Worm (Caenorhabditis elegans): ENCODE data around the gene T27A1.3.

Gene T27A1.3

DNA sequence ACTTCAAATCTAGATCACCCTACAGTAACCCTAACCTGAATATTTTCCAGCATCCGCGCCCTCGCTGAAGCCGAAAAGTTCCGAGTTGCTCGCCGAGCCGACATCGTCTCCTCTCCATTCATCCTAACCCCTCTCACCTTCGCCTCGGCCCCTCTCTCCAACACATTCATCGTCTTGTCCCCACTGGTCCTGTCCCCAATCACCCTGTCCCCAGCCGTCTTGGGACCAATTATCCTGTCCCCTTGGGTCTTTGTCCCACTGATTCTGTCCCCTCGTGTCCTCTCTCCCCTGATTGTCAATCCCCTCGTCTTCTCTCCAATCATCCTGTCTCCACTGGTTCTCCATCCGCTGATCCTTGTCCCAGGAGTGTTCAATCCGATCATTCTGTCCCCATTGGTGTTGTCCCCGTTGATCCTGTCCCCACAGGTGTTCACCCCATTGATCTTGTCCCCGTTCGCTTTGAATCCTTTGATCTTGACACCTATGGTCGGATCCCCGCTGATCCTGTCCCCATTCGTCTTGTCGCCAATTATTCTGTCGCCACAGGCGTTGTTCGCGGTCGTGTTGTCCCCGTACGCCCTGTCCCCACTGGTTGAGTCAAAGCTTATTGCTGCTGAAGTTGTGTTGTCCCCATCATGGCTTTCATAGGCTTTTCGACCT, 16.0 kb downstream of the T27A1.3 start, which contains the start of gene lips-7:
lips-7 (plus strand) TSS at position 610 of the 660 bp plus-strand sequence.
- peak; percentile 40 for TF ChIP-seq lsy-12 (tag; optimal IDR thresholded peaks at IDR 0.05)
- no peak for TF ChIP-seq tbx-2 (tag; optimal IDR thresholded peaks at IDR 0.05)

DNA sequence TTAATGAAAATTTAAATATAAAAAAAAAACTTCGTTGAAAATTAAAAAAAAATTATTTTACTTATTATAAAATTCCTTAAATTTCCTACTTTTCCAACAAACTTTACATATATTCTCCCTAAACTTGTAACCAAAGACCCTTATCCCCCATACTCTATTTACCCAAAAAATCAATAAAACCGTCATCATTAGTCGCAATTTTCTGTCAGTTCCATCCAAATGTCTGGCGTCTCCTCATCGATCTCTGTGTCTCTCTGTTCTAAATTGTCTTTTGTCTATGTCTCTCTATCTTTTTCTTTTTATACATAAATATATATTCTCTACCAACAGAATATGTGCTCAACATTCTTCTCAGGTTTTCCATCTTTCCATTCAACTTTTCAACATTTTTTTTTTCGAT, 20.0 kb downstream of the T27A1.3 start:
- TF ChIP-seq nhr-67 (tag; optimal IDR thresholded peaks at IDR 0.05) (no peak), nfya-1 (tag; optimal IDR thresholded peaks at IDR 0.05; ENCODE audit: insufficient read depth) (no peak), elt-2 (tag; optimal IDR thresholded peaks at IDR 0.05) (no peak), pha-4 (tag; optimal IDR thresholded peaks at IDR 0.05) (peak; percentile 44), mml-1 (tag; optimal IDR thresholded peaks at IDR 0.05) (no peak), hmg-11 (tag; optimal IDR thresholded peaks at IDR 0.05) (peak; percentile 30), ceh-28 (tag; optimal IDR thresholded peaks at IDR 0.05) (peak; percentile 67)

- TF ChIP-seq nfya-1 (tag; optimal IDR thresholded peaks at IDR 0.05; ENCODE audit: insufficient read depth) (no peak), fos-1 (tag; optimal IDR thresholded peaks at IDR 0.05) (no peak), ceh-16 (tag; optimal IDR thresholded peaks at IDR 0.05) (no peak), lsy-12 (tag; optimal IDR thresholded peaks at IDR 0.05) (no peak), unc-39 (tag; optimal IDR thresholded peaks at IDR 0.05) (no peak), egl-5 (tag; optimal IDR thresholded peaks at IDR 0.05) (no peak), R02D3.7 (tag; optimal IDR thresholded peaks at IDR 0.05) (no peak), nhr-77 (tag; optimal IDR thresholded peaks at IDR 0.05) (no peak), ZK546.5 (tag; optimal IDR thresholded peaks at IDR 0.05) (no peak), hmg-11 (tag; optimal IDR thresholded peaks at IDR 0.05) (no peak), sea-2 (GFP tag; optimal IDR thresholded peaks at IDR 0.05) (no peak), nhr-25 (tag; optimal IDR thresholded peaks at IDR 0.05) (no peak), daf-12 (tag; optimal IDR thresholded peaks at IDR 0.05) (no peak), elt-1 (tag; optimal IDR thresholded peaks at IDR 0.05) (no peak), nhr-237 (tag; optimal IDR thresholded peaks at IDR 0.05) (no peak), tbx-2 (tag; optimal IDR thresholded peaks at IDR 0.05) (no peak)
Measured at ce11 chrII:556185-556584, 20.9 kb downstream of the T27A1.3 start, which contains the start of the genes C09E8.1 and C09E8.6. C09E8.1 (plus strand) TSS chrII:556485. C09E8.6 (plus strand) TSS chrII:556497.

- TF ChIP-seq ceh-28 (tag; optimal IDR thresholded peaks at IDR 0.05) (peak; percentile 40), nhr-23 (tag; optimal IDR thresholded peaks at IDR 0.05) (peak; percentile 48), egl-5 (tag; optimal IDR thresholded peaks at IDR 0.05) (no peak)
Measured at ce11 chrII:568776-569175, 33.5 kb downstream of the T27A1.3 start, which contains the start of gene W08F4.5. W08F4.5 (minus strand) TSS chrII:568876.

ce11 chrII:572010-572409, 36.7 kb downstream of the T27A1.3 start, which contains the start of gene mlt-8:
mlt-8 (minus strand) TSS chrII:572110.
- TF ChIP-seq jun-1 (tag; optimal IDR thresholded peaks at IDR 0.05) (no peak), ceh-82 (tag; optimal IDR thresholded peaks at IDR 0.05) (no peak), mml-1 (tag; optimal IDR thresholded peaks at IDR 0.05) (no peak), lin-39 (tag; optimal IDR thresholded peaks at IDR 0.05) (no peak), fkh-2 (tag; optimal IDR thresholded peaks at IDR 0.05) (no peak), snpc-4 (tag; optimal IDR thresholded peaks at IDR 0.05) (no peak), unc-62 (GFP tag; optimal IDR thresholded peaks at IDR 0.05) (no peak), nhr-67 (tag; optimal IDR thresholded peaks at IDR 0.05) (no peak), ztf-4 (tag; optimal IDR thresholded peaks at IDR 0.05) (no peak), tbx-2 (tag; optimal IDR thresholded peaks at IDR 0.05) (no peak), ztf-11 (tag; optimal IDR thresholded peaks at IDR 0.05) (no peak), nhr-25 (tag; optimal IDR thresholded peaks at IDR 0.05) (no peak), nhr-28 (tag; optimal IDR thresholded peaks at IDR 0.05) (no peak), nhr-237 (tag; optimal IDR thresholded peaks at IDR 0.05) (no peak), nhr-11 (tag; optimal IDR thresholded peaks at IDR 0.05) (no peak), nhr-77 (tag; optimal IDR thresholded peaks at IDR 0.05) (no peak)

ce11 chrII:574064-574463, 38.7 kb downstream of the T27A1.3 start:
- TF ChIP-seq ceh-16 (tag; optimal IDR thresholded peaks at IDR 0.05) (no peak), unc-39 (tag; optimal IDR thresholded peaks at IDR 0.05) (no peak), nhr-43 (tag; optimal IDR thresholded peaks at IDR 0.05; ENCODE audit: poor library complexity, severe bottlenecking) (no peak), tbx-2 (tag; optimal IDR thresholded peaks at IDR 0.05) (no peak), ceh-82 (tag; optimal IDR thresholded peaks at IDR 0.05) (no peak), hmg-11 (tag; optimal IDR thresholded peaks at IDR 0.05) (no peak), nhr-25 (tag; optimal IDR thresholded peaks at IDR 0.05) (peak; percentile 61), nfya-1 (tag; optimal IDR thresholded peaks at IDR 0.05; ENCODE audit: insufficient read depth) (no peak), unc-62 (GFP tag; optimal IDR thresholded peaks at IDR 0.05) (no peak), fkh-2 (tag; optimal IDR thresholded peaks at IDR 0.05) (no peak), nhr-23 (tag; optimal IDR thresholded peaks at IDR 0.05) (peak; percentile 78), elt-2 (tag; optimal IDR thresholded peaks at IDR 0.05) (no peak)

All from whole organism, L3 larva.